Fruit fly (Drosophila melanogaster) whole organism, prepupa: ENCODE results near the gene CG44153.

Experiments
- CG10631 ChIP-seq: fragments of 200-800 bp; sonication (Bioruptor generic); optimal IDR thresholded peaks from 2 replicates; lab custom pipeline; 2016; ENCODE audit warnings: missing biosample characterization, missing genetic modification characterization
- CG10669 ChIP-seq: fragments of 200-800 bp; sonication (Bioruptor generic); optimal IDR thresholded peaks from 3 replicates; lab custom pipeline; 2018; ENCODE audit warnings: missing biosample characterization, mild to moderate bottlenecking, missing genetic modification characterization, moderate library complexity
- CG11294 ChIP-seq: fragments of 200-800 bp; sonication (Bioruptor generic); IDR thresholded peaks from 2 replicates; pipeline ENCODE4 v1.3.6; 2022; ENCODE audit warnings: missing biosample characterization, missing genetic modification characterization
- CG11762 ChIP-seq: fragments of 200-800 bp; sonication (Bioruptor generic); optimal IDR thresholded peaks from 3 replicates; lab custom pipeline; 2016; ENCODE audit warnings: missing biosample characterization, missing genetic modification characterization; ENCODE audit not compliant: insufficient read depth
- CG11902 ChIP-seq: fragments of 200-800 bp; sonication (Bioruptor generic); optimal IDR thresholded peaks from 3 replicates; lab custom pipeline; 2016; ENCODE audit warnings: missing biosample characterization, missing genetic modification characterization
- CG15336 ChIP-seq: fragments of 200-800 bp; sonication (Bioruptor generic); IDR thresholded peaks from 2 replicates; pipeline ENCODE4 v1.3.6; 2022; ENCODE audit warnings: missing biosample characterization, missing genetic modification characterization
- CG16779 ChIP-seq: fragments of 200-800 bp; sonication (Bioruptor generic); optimal IDR thresholded peaks from 3 replicates; lab custom pipeline; 2017; ENCODE audit warnings: missing biosample characterization, mild to moderate bottlenecking, missing genetic modification characterization
- CG3032 ChIP-seq: fragments of 200-800 bp; optimal IDR thresholded peaks from 2 replicates; lab custom pipeline; 2019; ENCODE audit warnings: missing biosample characterization, mild to moderate bottlenecking, missing genetic modification characterization, moderate library complexity
- CG3919 ChIP-seq: fragments of 200-800 bp; sonication (Bioruptor generic); optimal IDR thresholded peaks from 3 replicates; lab custom pipeline; 2016; ENCODE audit warnings: missing biosample characterization, missing genetic modification characterization
- CG6163 ChIP-seq: fragments of 200-800 bp; sonication (Bioruptor generic); IDR thresholded peaks from 3 replicates; pipeline ENCODE4 v1.3.6; 2022; ENCODE audit warnings: missing biosample characterization, missing genetic modification characterization
- CG6276 ChIP-seq: fragments of 200-800 bp; sonication (Bioruptor generic); optimal IDR thresholded peaks from 2 replicates; lab custom pipeline; 2017; ENCODE audit warnings: missing biosample characterization, mild to moderate bottlenecking, missing genetic modification characterization
- CG6792 ChIP-seq: fragments of 200-800 bp; sonication (Bioruptor generic); optimal IDR thresholded peaks from 3 replicates; lab custom pipeline; 2016; ENCODE audit warnings: missing biosample characterization, missing genetic modification characterization
- CG6854 ChIP-seq: fragments of 200-800 bp; sonication (Bioruptor generic); optimal IDR thresholded peaks from 2 replicates; lab custom pipeline; 2017; ENCODE audit warnings: missing biosample characterization, mild to moderate bottlenecking, missing genetic modification characterization
- CG8119 ChIP-seq: fragments of 200-800 bp; sonication (Bioruptor generic); IDR thresholded peaks from 3 replicates; pipeline ENCODE4 v1.3.6; 2022; ENCODE audit warnings: missing biosample characterization, missing genetic modification characterization
- CG8632 ChIP-seq: fragments of 200-800 bp; sonication (Bioruptor generic); optimal IDR thresholded peaks from 3 replicates; lab custom pipeline; 2016; ENCODE audit warnings: missing biosample characterization, missing genetic modification characterization
- CG9139 ChIP-seq: fragments of 200-800 bp; sonication (Bioruptor generic); optimal IDR thresholded peaks from 3 replicates; lab custom pipeline; 2017; ENCODE audit warnings: missing biosample characterization, mild to moderate bottlenecking, missing genetic modification characterization
- Eip93F ChIP-seq: fragments of 200-800 bp; sonication (Bioruptor generic); optimal IDR thresholded peaks from 2 replicates; lab custom pipeline; 2016; ENCODE audit warnings: missing biosample characterization, mild to moderate bottlenecking, missing genetic modification characterization
- Ets21C ChIP-seq: fragments of 200-800 bp; sonication (Bioruptor generic); optimal IDR thresholded peaks from 3 replicates; lab custom pipeline; 2016; ENCODE audit warnings: missing biosample characterization, missing genetic modification characterization
- Hr4 ChIP-seq: fragments of 200-800 bp; sonication (Bioruptor generic); optimal IDR thresholded peaks from 3 replicates; lab custom pipeline; 2016; ENCODE audit warnings: missing biosample characterization, missing genetic modification characterization
- achi ChIP-seq: fragments of 200-800 bp; sonication (Bioruptor generic); optimal IDR thresholded peaks from 3 replicates; lab custom pipeline; 2016; ENCODE audit warnings: missing biosample characterization, missing genetic modification characterization
- acj6 ChIP-seq: fragments of 200-800 bp; sonication (Bioruptor generic); optimal IDR thresholded peaks from 3 replicates; lab custom pipeline; 2016; ENCODE audit warnings: missing biosample characterization, missing genetic modification characterization
- dsx ChIP-seq: fragments of 200-800 bp; optimal IDR thresholded peaks from 3 replicates; lab custom pipeline; 2019; ENCODE audit warnings: missing biosample characterization, mild to moderate bottlenecking, missing genetic modification characterization, moderate library complexity; ENCODE audit not compliant: poor library complexity, severe bottlenecking
- esn ChIP-seq: fragments of 200-800 bp; sonication (Bioruptor generic); optimal IDR thresholded peaks from 2 replicates; lab custom pipeline; 2016; ENCODE audit warnings: missing biosample characterization, mild to moderate bottlenecking, missing genetic modification characterization, moderate library complexity
- fd59A ChIP-seq: fragments of 200-800 bp; sonication (Bioruptor generic); optimal IDR thresholded peaks from 2 replicates; lab custom pipeline; 2017; ENCODE audit warnings: missing biosample characterization, mild to moderate bottlenecking, missing genetic modification characterization, missing genetic modification reagents
- fd85E ChIP-seq: fragments of 200-800 bp; sonication (Bioruptor generic); optimal IDR thresholded peaks from 3 replicates; lab custom pipeline; 2016; ENCODE audit warnings: missing biosample characterization, missing genetic modification characterization
- spab ChIP-seq: fragments of 200-800 bp; sonication (Bioruptor generic); optimal IDR thresholded peaks from 2 replicates; lab custom pipeline; 2017; ENCODE audit warnings: missing biosample characterization, mild to moderate bottlenecking, missing genetic modification characterization, missing genetic modification reagents
- svp ChIP-seq: fragments of 200-800 bp; sonication (Bioruptor generic); peaks from one replicate; lab custom pipeline; 2016; ENCODE audit warnings: missing biosample characterization, missing genetic modification characterization
- vri ChIP-seq: fragments of 200-800 bp; sonication (Bioruptor generic); optimal IDR thresholded peaks from 3 replicates; lab custom pipeline; 2016; ENCODE audit warnings: missing biosample characterization, mild to moderate bottlenecking, missing genetic modification characterization

The CG44153 gene

dm6 chr2L:10191396-10191795 lies 11.3 kb upstream of the CG44153 start, which contains the start of gene Fum4:
Fum4 (minus strand) TSS chr2L:10191496.
- TF ChIP-seq CG9139 (GFP tag; lab: Kevin White, UChicago) (no peak), dsx (GFP tag; lab: Kevin White, UChicago) (no peak), CG6276 (GFP tag; lab: Kevin White, UChicago) (no peak), CG6792 (no peak), CG6854 (GFP tag; lab: Kevin White, UChicago) (no peak), CG3032 (tag; lab: Kevin White, UChicago) (no peak), acj6 (GFP tag; lab: Kevin White, UChicago) (no peak), CG10669 (no peak), CG6163 (GFP tag; lab: Robert Waterston, UW) (no peak), fd85E (no peak), spab (GFP tag; lab: Kevin White, UChicago) (no peak), CG10631 (GFP tag; lab: Kevin White, UChicago) (no peak), CG11762 (no peak), CG16779 (tag; lab: Kevin White, UChicago) (no peak), Hr4 (no peak)

- TF ChIP-seq CG11294 (GFP tag; lab: Robert Waterston, UW): no peak
- TF ChIP-seq CG11902: no peak
- no peak for TF ChIP-seq CG15336 (GFP tag; lab: Robert Waterston, UW)
- TF ChIP-seq achi (GFP tag; lab: Kevin White, UChicago): no peak
- no peak for TF ChIP-seq esn (GFP tag; lab: Kevin White, UChicago)
- TF ChIP-seq CG9139 (GFP tag; lab: Kevin White, UChicago): no peak
- TF ChIP-seq CG6792: no peak
- TF ChIP-seq dsx (GFP tag; lab: Kevin White, UChicago): no peak
- TF ChIP-seq, all 60 proteins: peak for 0
Observed at dm6 chr2L:10172402-10172801, 7.7 kb downstream of the CG44153 start, which contains the start of gene CG13137. CG13137 (plus strand) TSS chr2L:10172702.

- TF ChIP-seq fd59A (GFP tag; lab: Kevin White, UChicago) (no peak), CG6792 (no peak), CG8119 (no peak), CG3032 (tag; lab: Kevin White, UChicago) (no peak), Eip93F (GFP tag; lab: Kevin White, UChicago) (no peak), Hr4 (no peak), CG8632 (no peak), CG15336 (GFP tag; lab: Robert Waterston, UW) (no peak), spab (GFP tag; lab: Kevin White, UChicago) (no peak)
Observed at dm6 chr2L:10154395-10154794, 25.7 kb downstream of the CG44153 start.

- TF ChIP-seq CG11294 (GFP tag; lab: Robert Waterston, UW) (no peak), CG3032 (tag; lab: Kevin White, UChicago) (no peak), vri (GFP tag; lab: Kevin White, UChicago) (peak; percentile 47), Ets21C (GFP tag; lab: Kevin White, UChicago) (no peak), CG6854 (GFP tag; lab: Kevin White, UChicago) (no peak)
- TF ChIP-seq, all 60 proteins: peak for 1
Observed at dm6 chr2L:10146723-10147475, 33.2 kb downstream of the CG44153 start.

dm6 chr2L:10145571-10145970 lies 34.5 kb downstream of the CG44153 start:
- TF ChIP-seq svp: peak; percentile 53
- no peak for TF ChIP-seq CG3919 (GFP tag; lab: Kevin White, UChicago)
